Worm (Caenorhabditis elegans) whole organism, L4 larva: ENCODE data around the gene F54D5.24.

Experiments
- R02D3.7 ChIP-seq: fragments of 150-350 bp; sonication (generic microtip); optimal IDR thresholded peaks from 3 replicates; lab custom pipeline; 2014; ENCODE audit warnings: missing biosample characterization, missing genetic modification characterization
- ZK546.5 ChIP-seq, 2 experiments: sonication (generic microtip); optimal IDR thresholded peaks; 2 replicates each; lab custom pipeline; 2017; ENCODE audit warnings: missing biosample characterization in 2 of 2, missing genetic modification characterization in 2 of 2
- ama-1 ChIP-seq: fragments of 150-350 bp; optimal IDR thresholded peaks from 2 replicates; lab custom pipeline; 2014; ENCODE audit warnings: inconsistent platforms, mixed read lengths
- daf-16 ChIP-seq, 3 experiments: sonication (generic microtip); optimal IDR thresholded peaks; 2 replicates each; lab custom pipeline; 2016 to 2017; ENCODE audit warnings: missing genetic modification characterization in 3 of 3, missing genetic modification reagents in 3 of 3, mild to moderate bottlenecking in 2 of 3, missing compliant biosample characterization in 2 of 3, missing biosample characterization in 1 of 3, moderate library complexity in 1 of 3
- fos-1 ChIP-seq: fragments of 150-350 bp; optimal IDR thresholded peaks from 2 replicates; lab custom pipeline; 2014; ENCODE audit warnings: missing biosample characterization, missing genetic modification characterization
- lin-39 ChIP-seq: fragments of 150-350 bp; optimal IDR thresholded peaks from 2 replicates; lab custom pipeline; 2014; ENCODE audit warnings: missing biosample characterization, missing genetic modification reagents, missing genetic modification characterization
- mep-1 ChIP-seq: fragments of 150-350 bp; sonication (generic microtip); optimal IDR thresholded peaks from 3 replicates; lab custom pipeline; 2014; ENCODE audit warnings: missing biosample characterization, missing genetic modification characterization
- nhr-28 ChIP-seq: fragments of 150-350 bp; optimal IDR thresholded peaks from 2 replicates; lab custom pipeline; 2014; ENCODE audit warnings: missing biosample characterization, missing genetic modification characterization

The F54D5.24 gene

DNA sequence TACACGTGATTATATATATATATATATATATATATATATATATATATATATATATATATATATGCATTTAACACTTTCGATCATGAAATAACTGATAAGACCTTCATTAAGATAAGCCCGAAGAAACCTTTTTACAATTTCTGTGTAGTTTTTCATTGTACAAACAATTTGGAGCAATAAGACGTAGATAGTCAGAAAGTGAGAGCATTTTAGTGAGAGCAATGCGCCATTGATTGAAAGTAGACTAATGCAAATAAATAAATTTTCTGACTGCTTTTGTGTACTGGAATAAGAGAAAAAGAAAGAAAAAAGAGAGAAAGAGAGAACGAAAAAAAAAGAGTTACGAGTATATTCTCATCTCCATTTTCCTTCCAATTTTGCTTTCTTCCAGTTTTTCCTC lies 48.9 kb downstream of the F54D5.24 start (continued):
- TF ChIP-seq daf-16 (GFP tag; optimal IDR thresholded peaks at IDR 0.05; lab: Kevin White, UChicago) (no peak), daf-16 (tag; optimal IDR thresholded peaks at IDR 0.05; lab: Kevin White, UChicago) (peak; percentile 78), lin-39 (no peak), nhr-28 (tag; lab: Kevin White, UChicago) (peak; percentile 40), ZK546.5 (tag; optimal IDR thresholded peaks at IDR 0.05; lab: Kevin White, UChicago) (no peak), fos-1 (no peak), R02D3.7 (tag; lab: Kevin White, UChicago) (no peak), mep-1 (peak; percentile 30), ama-1 (lab: Kevin White, UChicago) (no peak)
